Worm (Caenorhabditis elegans) whole organism, L4/young adult: ENCODE measurements around the gene F57G9.3.

Source experiments
- W03F9.2 ChIP-seq: fragments of 150-350 bp; optimal IDR thresholded peaks from 2 replicates; lab custom pipeline; 2014; ENCODE audit warnings: missing biosample characterization, missing genetic modification characterization
- dao-5 ChIP-seq: sonication (generic microtip); optimal IDR thresholded peaks from 2 replicates; lab custom pipeline; 2016; ENCODE audit warnings: missing genotype, missing genetic modification characterization, moderate library complexity, missing compliant biosample characterization
- him-1 ChIP-seq: sonication (generic microtip); optimal IDR thresholded peaks from 2 replicates; lab custom pipeline; 2016; ENCODE audit warnings: missing genotype, missing genetic modification reagents, missing genetic modification characterization, missing compliant biosample characterization

DNA sequence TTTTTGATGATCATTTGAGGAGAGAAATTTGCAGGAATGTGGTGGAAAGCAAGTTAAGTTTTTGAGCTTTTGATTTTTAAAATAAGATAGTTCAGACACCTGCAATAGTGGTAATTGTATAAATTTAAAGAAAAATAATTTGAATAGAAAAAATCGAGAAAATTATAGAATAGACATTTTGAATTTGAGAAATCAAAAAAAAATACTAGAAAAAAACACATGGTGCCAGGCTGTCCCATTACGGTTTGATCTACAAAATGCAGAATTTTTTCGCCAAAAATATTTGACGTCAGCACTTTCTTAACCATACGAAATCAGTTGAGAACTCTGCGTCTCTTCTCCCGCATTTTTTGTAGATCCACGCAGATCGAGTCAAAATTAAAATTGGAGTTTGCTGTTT, 7.5 kb upstream of the F57G9.3 start, which contains the start of gene sre-27:
- TF ChIP-seq dao-5 (tag; lab: Kevin White, UChicago) (no peak), W03F9.2 (tag; lab: Kevin White, UChicago) (no peak), him-1 (tag; lab: Kevin White, UChicago) (no peak)
